Worm (Caenorhabditis elegans): ENCODE measurements around the gene uba-1.

- TF ChIP-seq sea-2 (GFP tag; optimal IDR thresholded peaks at IDR 0.05): no peak
- TF ChIP-seq pha-4 (tag; optimal IDR thresholded peaks at IDR 0.05): no peak
These were observed 28.2 kb upstream of the uba-1 start, which contains the start of gene F44D12.8 for ce11 chrIV:10022991-10023390.
